Fruit fly (Drosophila melanogaster): Measurements from ENCODE around the gene CG13891.

- TF ChIP-seq h (optimal IDR thresholded peaks at IDR 0.05) (no peak), ttk (optimal IDR thresholded peaks at IDR 0.05) (no peak)
These were observed 13.5 kb upstream of the CG13891 start for dm6 chr3L:447249-447648.

Data from Kc167 (cell line).